Fruit fly (Drosophila melanogaster): ENCODE results near the gene CG31809.

Gene CG31809

DNA sequence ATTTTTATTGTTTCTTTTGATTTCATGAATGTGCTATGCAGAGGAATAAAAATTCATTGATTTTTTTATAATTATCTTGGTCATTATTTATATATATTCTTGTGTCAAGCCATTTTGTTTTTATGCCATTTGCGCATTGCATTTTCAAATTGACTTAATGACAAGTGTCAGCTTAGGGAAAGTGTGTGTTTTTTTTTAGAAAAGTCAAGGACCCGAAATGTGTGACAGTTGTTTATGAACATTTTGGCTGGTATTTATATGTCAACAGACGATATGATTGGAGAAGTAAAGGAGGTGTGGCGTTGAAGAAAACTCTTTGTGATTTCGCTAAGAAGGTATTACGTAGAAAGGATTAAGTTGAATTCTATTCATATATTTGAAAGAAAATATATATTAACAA is 20.8 kb downstream of the CG31809 start, which contains the start of the genes SclA and SclB:
Gene SclA (plus strand): TSS at position 301 of the 400 bp plus-strand sequence.
Gene SclB (plus strand): TSS at position 301 of the 400 bp plus-strand sequence.
- TF ChIP-seq CG14655 (GFP tag; optimal IDR thresholded peaks at IDR 0.05) = no peak
- no peak for TF ChIP-seq rn (GFP tag; IDR thresholded peaks at IDR 0.05)
- no peak for TF ChIP-seq CG8301 (tag; optimal IDR thresholded peaks at IDR 0.05)
- TF ChIP-seq CG10348 (GFP tag; IDR thresholded peaks at IDR 0.05) = no peak
- TF ChIP-seq CG4496 (GFP tag; IDR thresholded peaks at IDR 0.05) = no peak
- no peak for TF ChIP-seq Ets98B (GFP tag; IDR thresholded peaks at IDR 0.05)
- TF ChIP-seq CG17806 (tag; optimal IDR thresholded peaks at IDR 0.05) = no peak
- TF ChIP-seq CG12605 (GFP tag; IDR thresholded peaks at IDR 0.05) = no peak
- no peak for TF ChIP-seq gl (tag; optimal IDR thresholded peaks at IDR 0.05)
- no peak for TF ChIP-seq fd96Ca (GFP tag; IDR thresholded peaks at IDR 0.05)
- TF ChIP-seq CG34367 (tag; optimal IDR thresholded peaks at IDR 0.05) = no peak
- TF ChIP-seq CG15710 (tag; optimal IDR thresholded peaks at IDR 0.05) = no peak
- no peak for TF ChIP-seq Pif1B (GFP tag; optimal IDR thresholded peaks at IDR 0.05)
- no peak for TF ChIP-seq EcR (GFP tag; optimal IDR thresholded peaks at IDR 0.05)
- no peak for TF ChIP-seq CG13204 (GFP tag; optimal IDR thresholded peaks at IDR 0.05)
- no peak for TF ChIP-seq D1 (tag; optimal IDR thresholded peaks at IDR 0.05)
- no peak for TF ChIP-seq CG8159 (tag; optimal IDR thresholded peaks at IDR 0.05)
- no peak for TF ChIP-seq Pif1A (GFP tag; optimal IDR thresholded peaks at IDR 0.05)

DNA sequence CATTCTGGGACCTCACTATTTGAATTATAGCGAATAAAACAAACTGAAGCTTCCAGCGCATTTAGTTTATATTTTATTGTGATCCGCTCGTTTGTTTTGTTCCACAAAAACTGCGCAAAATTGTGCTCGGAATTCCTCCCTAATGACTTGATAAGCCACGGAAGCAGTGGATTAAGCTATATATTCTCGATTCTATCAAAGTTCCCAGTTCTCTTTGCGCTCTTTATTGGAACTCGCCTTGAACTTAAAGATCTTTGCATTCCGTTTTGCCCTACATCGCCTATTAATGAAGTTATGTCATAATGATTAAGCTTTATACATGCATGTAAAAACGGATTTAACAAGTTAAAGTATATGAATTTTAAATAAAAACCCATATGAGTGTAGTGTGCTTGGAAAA is 21.4 kb downstream of the CG31809 start, which contains the start of gene Nepl9:
Gene Nepl9 (minus strand): TSS at position 101 of the 400 bp plus-strand sequence.
- TF ChIP-seq CG32121 (GFP tag; IDR thresholded peaks at IDR 0.05) (no peak), CG17806 (tag; optimal IDR thresholded peaks at IDR 0.05) (no peak), fd96Ca (GFP tag; IDR thresholded peaks at IDR 0.05) (no peak), CG8159 (tag; optimal IDR thresholded peaks at IDR 0.05) (no peak), Snoo (tag; optimal IDR thresholded peaks at IDR 0.05) (no peak), CG15710 (tag; optimal IDR thresholded peaks at IDR 0.05) (no peak), EcR (GFP tag; optimal IDR thresholded peaks at IDR 0.05) (no peak), CG14655 (GFP tag; optimal IDR thresholded peaks at IDR 0.05) (no peak), CG12605 (GFP tag; IDR thresholded peaks at IDR 0.05) (no peak), CG8301 (tag; optimal IDR thresholded peaks at IDR 0.05) (no peak), CG9948 (tag; optimal IDR thresholded peaks at IDR 0.05) (no peak), Ets98B (GFP tag; IDR thresholded peaks at IDR 0.05) (no peak), CG13204 (GFP tag; optimal IDR thresholded peaks at IDR 0.05) (no peak), gl (tag; optimal IDR thresholded peaks at IDR 0.05) (no peak), CG4496 (GFP tag; IDR thresholded peaks at IDR 0.05) (no peak), rn (GFP tag; IDR thresholded peaks at IDR 0.05) (no peak)

- TF ChIP-seq Pif1B (GFP tag; optimal IDR thresholded peaks at IDR 0.05) (no peak), CG8159 (tag; optimal IDR thresholded peaks at IDR 0.05) (no peak), Ets98B (GFP tag; IDR thresholded peaks at IDR 0.05) (no peak), CG8301 (tag; optimal IDR thresholded peaks at IDR 0.05) (no peak), EcR (GFP tag; optimal IDR thresholded peaks at IDR 0.05) (no peak), CG13204 (GFP tag; optimal IDR thresholded peaks at IDR 0.05) (no peak), rn (GFP tag; IDR thresholded peaks at IDR 0.05) (no peak), CG10348 (GFP tag; IDR thresholded peaks at IDR 0.05) (no peak), fd96Ca (GFP tag; IDR thresholded peaks at IDR 0.05) (no peak)
These were observed 24.1 kb downstream of the CG31809 start, which contains the start of gene CG13282 for dm6 chr2L:16834402-16834801. TSS of gene CG13282 (minus strand) at chr2L:16834502.

DNA sequence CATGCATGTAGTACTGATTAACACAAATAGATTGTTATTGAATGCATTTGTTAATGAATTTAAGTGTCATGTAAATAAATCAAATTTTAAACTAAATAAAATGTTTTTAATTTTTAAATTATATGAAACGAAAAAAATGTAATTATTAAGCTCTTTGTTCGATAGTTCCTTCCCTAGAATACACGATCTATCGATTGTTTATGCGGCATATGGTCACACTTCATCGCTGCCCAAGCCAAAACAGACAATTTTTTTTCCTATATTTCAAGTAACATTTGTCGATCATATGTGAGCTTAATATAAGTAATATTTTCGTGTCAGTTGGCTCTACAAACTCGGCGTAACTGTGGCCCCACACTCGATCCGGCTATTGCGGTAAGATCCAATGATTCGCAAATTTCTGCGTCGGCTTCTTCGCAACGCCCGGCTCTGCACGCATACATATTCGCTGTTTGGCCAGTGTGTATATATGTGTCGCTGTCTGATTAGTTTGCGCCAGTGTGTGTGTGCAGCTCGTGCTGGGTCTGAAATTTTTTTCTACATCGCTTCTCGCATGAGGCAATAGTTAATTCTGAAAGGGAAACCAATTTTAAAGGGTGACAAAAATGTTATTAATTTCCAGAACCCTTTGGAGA is 31.5 kb downstream of the CG31809 start, which contains the start of gene AspRS-m:
Gene AspRS-m (plus strand): TSS at position 207 of the 635 bp plus-strand sequence.
- TF ChIP-seq CG17806 (tag; optimal IDR thresholded peaks at IDR 0.05) (no peak), CG8159 (tag; optimal IDR thresholded peaks at IDR 0.05) (no peak), CG4496 (GFP tag; IDR thresholded peaks at IDR 0.05) (no peak), CG13204 (GFP tag; optimal IDR thresholded peaks at IDR 0.05) (no peak), CG12605 (GFP tag; IDR thresholded peaks at IDR 0.05) (no peak), Ets98B (GFP tag; IDR thresholded peaks at IDR 0.05) (no peak), fd96Ca (GFP tag; IDR thresholded peaks at IDR 0.05) (no peak)

DNA sequence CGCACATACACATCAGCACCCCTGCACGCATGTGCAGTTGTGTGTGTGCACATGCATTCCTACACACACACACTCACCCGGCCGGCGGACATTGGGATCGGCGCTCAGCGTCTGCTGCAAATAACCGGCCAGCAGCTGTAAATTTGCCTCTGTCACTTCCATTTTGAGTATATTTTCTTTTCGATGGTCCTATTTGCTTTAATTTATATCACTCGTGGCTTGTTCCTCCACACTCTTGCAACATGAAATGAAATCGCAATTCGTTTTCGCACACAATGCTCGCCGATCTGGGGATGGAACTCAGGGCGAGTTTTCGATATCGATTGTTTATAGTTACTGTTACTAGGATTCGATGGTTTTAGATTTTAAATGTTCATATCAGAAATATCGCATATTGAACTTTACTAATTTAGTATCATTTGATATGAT is 33.6 kb downstream of the CG31809 start, which contains the start of gene Cse1:
Gene Cse1 (minus strand): TSS at position 303 of the 429 bp plus-strand sequence.
- TF ChIP-seq CG9948 (tag; optimal IDR thresholded peaks at IDR 0.05) (no peak), rn (GFP tag; IDR thresholded peaks at IDR 0.05) (no peak), Ets98B (GFP tag; IDR thresholded peaks at IDR 0.05) (no peak), CG8159 (tag; optimal IDR thresholded peaks at IDR 0.05) (no peak), CG10348 (GFP tag; IDR thresholded peaks at IDR 0.05) (no peak)

- TF ChIP-seq Snoo (tag; optimal IDR thresholded peaks at IDR 0.05) = no peak
- no peak for TF ChIP-seq D1 (tag; optimal IDR thresholded peaks at IDR 0.05)
- TF ChIP-seq CG9948 (tag; optimal IDR thresholded peaks at IDR 0.05) = no peak
- no peak for TF ChIP-seq CG32121 (GFP tag; IDR thresholded peaks at IDR 0.05)
These were observed 37.5 kb downstream of the CG31809 start, which contains the start of gene CG13280 for dm6 chr2L:16820993-16821392. TSS of gene CG13280 (minus strand) at chr2L:16821093.

- TF ChIP-seq Pif1B (GFP tag; optimal IDR thresholded peaks at IDR 0.05) (no peak), CG8301 (tag; optimal IDR thresholded peaks at IDR 0.05) (no peak), D1 (tag; optimal IDR thresholded peaks at IDR 0.05) (no peak)
These were observed 38.8 kb downstream of the CG31809 start for dm6 chr2L:16819714-16820113.
